Fruit fly (Drosophila melanogaster) whole organism, pupa: Measurements from ENCODE around the gene CG42460.
A peak's percentile ranks its signal among the peaks of the same experiment; 100 is the strongest.

Experiments used
- CG10348 ChIP-seq: fragments of 200-800 bp; sonication (Bioruptor generic); IDR thresholded peaks from 2 replicates; pipeline ENCODE4 v1.3.6; 2022; ENCODE audit warnings: missing biosample characterization, missing genetic modification characterization
- CG12605 ChIP-seq: fragments of 200-800 bp; sonication (Bioruptor generic); IDR thresholded peaks from 2 replicates; pipeline ENCODE4 v1.3.6; 2022; ENCODE audit warnings: missing biosample characterization, missing genetic modification characterization
- CG13204 ChIP-seq: fragments of 200-800 bp; sonication (Bioruptor generic); optimal IDR thresholded peaks from 2 replicates; lab custom pipeline; 2018; ENCODE audit warnings: missing biosample characterization, mild to moderate bottlenecking, missing genetic modification characterization, moderate library complexity
- CG14655 ChIP-seq: fragments of 200-800 bp; sonication (Bioruptor generic); optimal IDR thresholded peaks from 3 replicates; lab custom pipeline; 2017; ENCODE audit warnings: mild to moderate bottlenecking, missing biosample characterization, missing genetic modification reagents, missing genetic modification characterization
- CG15710 ChIP-seq: fragments of 200-800 bp; sonication (Bioruptor generic); optimal IDR thresholded peaks from 2 replicates; lab custom pipeline; 2018; ENCODE audit warnings: missing biosample characterization, mild to moderate bottlenecking, missing genetic modification characterization, moderate library complexity
- CG17806 ChIP-seq: fragments of 200-800 bp; sonication (Bioruptor generic); optimal IDR thresholded peaks from 2 replicates; lab custom pipeline; 2018; ENCODE audit warnings: missing biosample characterization, mild to moderate bottlenecking, missing genetic modification characterization, moderate library complexity
- CG32121 ChIP-seq: fragments of 200-800 bp; sonication (Bioruptor generic); IDR thresholded peaks from 2 replicates; pipeline ENCODE4 v1.3.6; 2022; ENCODE audit warnings: missing biosample characterization, missing genetic modification characterization
- CG34367 ChIP-seq: fragments of 200-800 bp; sonication (Bioruptor generic); optimal IDR thresholded peaks from 2 replicates; lab custom pipeline; 2018; ENCODE audit warnings: missing biosample characterization, mild to moderate bottlenecking, missing genetic modification characterization
- CG4496 ChIP-seq: fragments of 200-800 bp; sonication (Bioruptor generic); IDR thresholded peaks from 3 replicates; pipeline ENCODE4 v1.3.6; 2022; ENCODE audit warnings: missing biosample characterization, missing genetic modification characterization
- CG8159 ChIP-seq: fragments of 200-800 bp; sonication (Bioruptor generic); optimal IDR thresholded peaks from 3 replicates; lab custom pipeline; 2018; ENCODE audit warnings: missing biosample characterization, mild to moderate bottlenecking, missing genetic modification characterization, moderate library complexity
- CG8301 ChIP-seq: fragments of 200-800 bp; sonication (Bioruptor generic); optimal IDR thresholded peaks from 2 replicates; lab custom pipeline; 2018; ENCODE audit warnings: missing biosample characterization, mild to moderate bottlenecking, missing genetic modification characterization
- CG9948 ChIP-seq: fragments of 200-800 bp; sonication (Bioruptor generic); optimal IDR thresholded peaks from 2 replicates; lab custom pipeline; 2018; ENCODE audit warnings: missing biosample characterization, mild to moderate bottlenecking, missing genetic modification characterization, moderate library complexity
- D1 ChIP-seq: fragments of 200-800 bp; sonication (Bioruptor generic); optimal IDR thresholded peaks from 2 replicates; lab custom pipeline; 2018; ENCODE audit warnings: missing biosample characterization, mild to moderate bottlenecking, missing genetic modification characterization, moderate library complexity
- EcR ChIP-seq: fragments of 200-800 bp; sonication (Bioruptor generic); optimal IDR thresholded peaks from 3 replicates; lab custom pipeline; 2019; ENCODE audit warnings: missing biosample characterization, missing genetic modification characterization, mild to moderate bottlenecking, moderate library complexity, missing genetic modification reagents
- Ets98B ChIP-seq: fragments of 200-800 bp; sonication (Bioruptor generic); IDR thresholded peaks from 2 replicates; pipeline ENCODE4 v1.3.6; 2022; ENCODE audit warnings: missing biosample characterization, missing genetic modification characterization
- Pif1A ChIP-seq: fragments of 200-800 bp; sonication (Bioruptor generic); optimal IDR thresholded peaks from 3 replicates; lab custom pipeline; 2016; ENCODE audit warnings: missing biosample characterization, missing genetic modification characterization
- Pif1B ChIP-seq: fragments of 200-800 bp; sonication (Bioruptor generic); optimal IDR thresholded peaks from 3 replicates; lab custom pipeline; 2016; ENCODE audit warnings: missing biosample characterization, missing genetic modification characterization
- Snoo ChIP-seq: fragments of 200-800 bp; sonication (Bioruptor generic); optimal IDR thresholded peaks from 3 replicates; lab custom pipeline; 2017; ENCODE audit warnings: missing biosample characterization, mild to moderate bottlenecking, missing genetic modification characterization, inconsistent platforms
- fd96Ca ChIP-seq: fragments of 200-800 bp; sonication (Bioruptor generic); IDR thresholded peaks from 3 replicates; pipeline ENCODE4 v1.3.6; 2022; ENCODE audit warnings: missing biosample characterization, missing genetic modification characterization
- gl ChIP-seq: fragments of 200-800 bp; sonication (Bioruptor generic); optimal IDR thresholded peaks from 2 replicates; lab custom pipeline; 2018; ENCODE audit warnings: missing biosample characterization, mild to moderate bottlenecking, missing genetic modification characterization
- rn ChIP-seq: fragments of 200-800 bp; sonication (Bioruptor generic); IDR thresholded peaks from 2 replicates; pipeline ENCODE4 v1.3.6; 2022; ENCODE audit warnings: missing biosample characterization, missing genetic modification characterization

The CG42460 gene

DNA sequence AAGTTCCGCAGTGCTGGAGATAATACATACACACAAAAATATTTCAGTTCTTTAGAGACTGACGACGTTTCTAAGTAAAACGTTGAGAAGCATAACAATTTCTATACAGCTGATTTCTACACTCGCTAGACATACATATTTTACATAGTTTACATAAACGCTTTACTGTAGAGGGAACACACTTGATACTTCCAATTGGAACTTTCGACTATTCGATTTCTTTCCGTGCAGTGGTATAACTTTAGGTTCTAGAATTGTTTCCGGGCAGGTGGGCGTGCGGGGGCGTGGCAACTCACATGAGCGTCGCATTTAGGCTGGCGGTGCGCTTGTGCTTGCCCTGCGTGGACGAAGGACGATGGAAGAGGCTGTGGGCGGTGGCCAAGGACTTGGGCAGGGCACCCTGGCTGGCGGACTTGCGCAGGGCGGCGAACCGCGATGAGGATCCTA, 15.8 kb downstream of the CG42460 start:
- TF ChIP-seq fd96Ca = peak; percentile 35; the same call in 1 of the 3 replicates
- TF ChIP-seq CG14655 = peak; percentile 29
- no peak for TF ChIP-seq Snoo (tag; lab: Kevin White, UChicago)
- no peak for TF ChIP-seq EcR
- peak; percentile 47; the same call in 1 of the 3 replicates for TF ChIP-seq CG4496 (GFP tag; lab: Robert Waterston, UW)
- TF ChIP-seq CG32121 (GFP tag; lab: Robert Waterston, UW) = peak; percentile 41; the same call in 1 of the 2 replicates
- TF ChIP-seq CG8301 (tag; lab: Kevin White, UChicago) = peak; percentile 24
- TF ChIP-seq CG13204 (GFP tag; lab: Kevin White, UChicago) = no peak
- TF ChIP-seq CG12605 (GFP tag; lab: Robert Waterston, UW) = no peak
- no peak for TF ChIP-seq D1 (tag; lab: Kevin White, UChicago)
- TF ChIP-seq Ets98B = peak; percentile 49
- TF ChIP-seq Pif1B (GFP tag; lab: Kevin White, UChicago) = no peak
- TF ChIP-seq CG34367 (tag; lab: Kevin White, UChicago) = no peak
- TF ChIP-seq CG9948 (tag; lab: Kevin White, UChicago) = no peak
- TF ChIP-seq gl (tag; lab: Kevin White, UChicago) = no peak
- TF ChIP-seq Pif1A (GFP tag; lab: Kevin White, UChicago) = peak; percentile 39
- TF ChIP-seq CG17806 (tag; lab: Kevin White, UChicago) = peak; percentile 3
- TF ChIP-seq CG15710 (tag; lab: Kevin White, UChicago) = peak; percentile 2
- peak; percentile 20 for TF ChIP-seq CG8159
- no peak for TF ChIP-seq rn (GFP tag; lab: Robert Waterston, UW)
- no peak for TF ChIP-seq CG10348 (GFP tag; lab: Robert Waterston, UW)
- TF ChIP-seq, all 21 proteins: peak for 10

DNA sequence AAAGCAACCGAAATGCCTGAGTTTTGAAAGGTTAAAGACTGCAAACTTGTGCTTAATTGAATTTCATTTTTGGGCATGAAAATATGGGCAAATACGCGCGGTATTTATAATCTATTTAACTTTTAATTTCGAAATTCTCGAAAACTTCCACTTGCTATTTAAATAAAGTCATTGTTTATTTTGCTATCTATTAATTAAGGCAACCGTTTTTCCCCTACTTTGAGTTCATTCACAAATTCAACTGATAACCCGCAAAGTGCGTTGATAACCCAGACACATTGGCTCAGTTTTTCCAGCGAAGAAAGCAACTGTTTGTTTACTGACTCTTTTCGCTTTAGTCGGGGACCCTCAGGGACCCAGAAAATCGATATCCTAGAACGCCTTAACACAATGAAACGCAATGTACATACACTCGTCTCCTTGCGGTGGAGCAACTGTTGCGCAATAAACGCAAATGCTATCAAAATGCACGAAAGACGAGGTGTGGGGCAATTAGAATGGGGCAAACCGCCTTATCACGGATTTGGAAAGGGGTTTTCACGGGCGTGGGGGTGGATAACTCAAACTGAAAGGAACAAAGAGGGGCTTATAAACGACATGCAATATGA, 16.4 kb downstream of the CG42460 start:
- TF ChIP-seq CG9948 (tag; lab: Kevin White, UChicago) = no peak

DNA sequence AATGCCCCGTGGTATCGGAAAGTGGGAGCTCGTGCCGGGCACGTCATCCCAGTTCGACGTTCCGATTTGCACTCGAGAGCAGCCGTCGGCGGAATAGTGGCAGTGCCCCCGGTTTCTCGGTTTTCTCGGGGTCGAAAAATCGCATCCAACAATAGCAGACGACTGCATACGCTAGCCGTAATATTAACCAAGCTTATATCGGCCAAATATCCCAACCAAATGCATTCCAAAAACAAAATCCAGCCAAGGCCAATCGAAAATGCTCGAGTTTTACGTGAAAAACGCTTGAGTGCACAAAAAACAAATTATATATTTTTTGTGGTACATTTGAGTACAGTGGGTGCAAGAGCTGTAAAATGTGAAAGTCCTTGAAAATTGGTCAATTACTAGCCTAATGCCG, 17.0 kb downstream of the CG42460 start:
- TF ChIP-seq CG9948 (tag; lab: Kevin White, UChicago) = no peak
- TF ChIP-seq CG12605 (GFP tag; lab: Robert Waterston, UW) = 0 out of 2 replicates have a peak, but pooled peaks have one; percentile 58
- no peak for TF ChIP-seq CG14655
- TF ChIP-seq Pif1B (GFP tag; lab: Kevin White, UChicago) = no peak
- TF ChIP-seq CG17806 (tag; lab: Kevin White, UChicago) = peak; percentile 4
- TF ChIP-seq CG34367 (tag; lab: Kevin White, UChicago) = no peak
- TF ChIP-seq fd96Ca = peak; percentile 77; the same call in 2 of the 3 replicates
- peak; percentile 43 for TF ChIP-seq Pif1A (GFP tag; lab: Kevin White, UChicago)
- no peak for TF ChIP-seq D1 (tag; lab: Kevin White, UChicago)
- TF ChIP-seq rn (GFP tag; lab: Robert Waterston, UW) = no peak
- TF ChIP-seq CG15710 (tag; lab: Kevin White, UChicago) = no peak
- no peak for TF ChIP-seq gl (tag; lab: Kevin White, UChicago)
- TF ChIP-seq CG4496 (GFP tag; lab: Robert Waterston, UW) = peak; percentile 62; the same call in 2 of the 3 replicates
- TF ChIP-seq Ets98B = peak; percentile 71
- no peak for TF ChIP-seq CG10348 (GFP tag; lab: Robert Waterston, UW)
- peak; percentile 45 for TF ChIP-seq CG8159
- peak; percentile 74 for TF ChIP-seq CG32121 (GFP tag; lab: Robert Waterston, UW)
- TF ChIP-seq Snoo (tag; lab: Kevin White, UChicago) = no peak
- TF ChIP-seq EcR = peak; percentile 21
- no peak for TF ChIP-seq CG8301 (tag; lab: Kevin White, UChicago)
- TF ChIP-seq CG13204 (GFP tag; lab: Kevin White, UChicago) = no peak

DNA sequence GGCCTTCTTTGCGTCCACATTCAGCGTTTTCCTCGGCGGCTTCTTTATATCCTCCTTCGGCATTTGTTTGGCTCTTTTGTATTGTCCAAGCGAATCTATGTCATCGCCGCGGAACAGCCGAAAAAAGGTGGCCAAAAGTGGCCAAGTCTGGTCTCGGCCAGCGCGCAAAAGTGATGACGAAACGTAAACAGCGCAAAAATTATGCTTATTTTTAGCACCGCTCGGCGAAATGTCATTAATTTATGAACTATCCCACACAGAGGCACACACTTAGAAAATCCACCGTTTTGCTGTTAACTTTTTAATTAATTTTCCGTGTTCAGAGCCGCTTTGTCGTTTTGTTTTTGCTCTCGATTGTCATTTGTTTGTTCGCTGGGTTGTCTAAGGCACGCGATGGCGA, 17.4 kb downstream of the CG42460 start:
- TF ChIP-seq CG4496 (GFP tag; lab: Robert Waterston, UW) = no peak
- TF ChIP-seq CG12605 (GFP tag; lab: Robert Waterston, UW) = no peak
- TF ChIP-seq Ets98B = no peak
- no peak for TF ChIP-seq CG34367 (tag; lab: Kevin White, UChicago)
- TF ChIP-seq EcR = no peak
- TF ChIP-seq CG13204 (GFP tag; lab: Kevin White, UChicago) = no peak
- no peak for TF ChIP-seq CG9948 (tag; lab: Kevin White, UChicago)
- TF ChIP-seq CG14655 = no peak
- TF ChIP-seq CG8159 = no peak
- TF ChIP-seq CG10348 (GFP tag; lab: Robert Waterston, UW) = no peak
- TF ChIP-seq CG17806 (tag; lab: Kevin White, UChicago) = no peak
- no peak for TF ChIP-seq CG8301 (tag; lab: Kevin White, UChicago)
- no peak for TF ChIP-seq D1 (tag; lab: Kevin White, UChicago)
- TF ChIP-seq Pif1B (GFP tag; lab: Kevin White, UChicago) = no peak
- no peak for TF ChIP-seq rn (GFP tag; lab: Robert Waterston, UW)
- TF ChIP-seq, all 21 proteins: peak for 0

DNA sequence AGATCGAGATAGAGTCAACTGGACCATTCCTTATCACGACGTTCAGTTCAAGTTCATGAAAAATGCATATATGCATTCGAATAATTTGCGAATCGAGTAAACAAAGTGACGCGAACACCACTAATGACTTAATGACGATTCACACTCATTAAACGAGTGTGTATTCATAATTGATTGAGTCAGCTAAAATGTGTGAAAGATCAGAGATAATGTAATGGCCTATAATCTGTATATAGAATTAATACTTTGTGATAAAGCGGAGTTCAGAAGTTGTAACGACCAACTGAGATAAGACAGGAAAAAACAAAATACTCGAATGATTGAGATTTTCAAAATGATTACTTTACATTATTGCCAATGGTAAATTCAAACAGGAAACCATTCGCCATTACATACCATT, 18.5 kb downstream of the CG42460 start:
- TF ChIP-seq EcR = peak; percentile 42
- no peak for TF ChIP-seq D1 (tag; lab: Kevin White, UChicago)

DNA sequence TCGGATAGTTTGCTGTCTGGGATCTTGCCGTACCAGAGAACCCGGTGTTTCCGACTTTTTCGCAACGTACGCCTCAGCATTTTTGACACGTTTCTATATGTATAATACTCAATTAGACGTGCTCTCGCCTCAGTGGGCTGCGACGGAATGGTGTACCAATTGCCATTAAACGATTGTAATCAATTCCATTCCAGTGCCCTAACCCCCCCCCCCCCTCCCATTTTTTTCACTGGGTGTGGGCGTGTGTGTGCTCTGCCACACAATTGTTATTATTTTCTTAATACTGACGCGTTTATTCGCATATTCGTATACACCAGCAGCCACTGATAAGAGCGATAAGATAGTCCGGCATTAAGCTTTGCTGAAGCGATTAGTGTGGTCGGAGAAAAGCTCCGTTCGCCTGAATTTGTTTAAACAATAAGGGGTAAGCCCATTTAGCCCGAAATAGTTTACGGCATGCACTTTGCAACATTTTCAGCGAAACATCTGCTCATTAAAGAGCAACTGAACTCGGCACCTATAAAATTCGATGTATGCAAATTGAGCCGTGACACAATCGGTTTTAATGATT, 19.1 kb downstream of the CG42460 start:
- TF ChIP-seq CG15710 (tag; lab: Kevin White, UChicago) (no peak), Pif1B (GFP tag; lab: Kevin White, UChicago) (no peak), CG8159 (no peak), CG32121 (GFP tag; lab: Robert Waterston, UW) (no peak), CG10348 (GFP tag; lab: Robert Waterston, UW) (no peak)
- TF ChIP-seq, all 21 proteins: peak for 0
